Fruit fly (Drosophila melanogaster) whole organism, wandering third instar larva: ENCODE data around the gene fwd.

Experiments used
- Abd-B ChIP-seq: fragments of >200 bp; optimal IDR thresholded peaks from 2 replicates; lab custom pipeline; 2017; ENCODE audit warnings: missing biosample characterization, missing genetic modification characterization
- CG32264 ChIP-seq: fragments of 200-800 bp; sonication (Bioruptor generic); optimal IDR thresholded peaks from 2 replicates; lab custom pipeline; 2016; ENCODE audit warnings: missing biosample characterization, missing genetic modification characterization
- CG9705 ChIP-seq: fragments of 200-800 bp; sonication (Bioruptor generic); optimal IDR thresholded peaks from 2 replicates; lab custom pipeline; 2018; ENCODE audit warnings: missing biosample characterization, mild to moderate bottlenecking, missing genetic modification characterization
- CrebA ChIP-seq: fragments of 200-800 bp; sonication (Bioruptor generic); optimal IDR thresholded peaks from 2 replicates; lab custom pipeline; 2016; ENCODE audit warnings: missing biosample characterization, mild to moderate bottlenecking, missing genetic modification characterization, borderline replicate concordance
- Dfd ChIP-seq: fragments of >200 bp; optimal IDR thresholded peaks from 2 replicates; lab custom pipeline; 2017; ENCODE audit warnings: missing biosample characterization, missing genetic modification characterization
- Dif ChIP-seq: fragments of 200-275, 200-300 bp; sonication (Bioruptor generic); optimal IDR thresholded peaks from 2 replicates; lab custom pipeline; 2018; ENCODE audit warnings: missing biosample characterization, missing genetic modification characterization; ENCODE audit not compliant: partially characterized antibody
- GATAd ChIP-seq: sonication (Bioruptor generic); optimal IDR thresholded peaks from 2 replicates; lab custom pipeline; 2016; ENCODE audit warnings: missing biosample characterization, missing genetic modification characterization
- HLH106 ChIP-seq: fragments of 200-800 bp; optimal IDR thresholded peaks from 3 replicates; lab custom pipeline; 2019; ENCODE audit warnings: missing biosample characterization, mild to moderate bottlenecking, missing genetic modification characterization, moderate library complexity
- Hnf4 ChIP-seq: fragments of 200-800 bp; sonication (Bioruptor generic); optimal IDR thresholded peaks from 2 replicates; lab custom pipeline; 2016; ENCODE audit warnings: missing biosample characterization, mild to moderate bottlenecking, missing genetic modification characterization
- Hr78 ChIP-seq: fragments of >200 bp; optimal IDR thresholded peaks from 2 replicates; lab custom pipeline; 2017; ENCODE audit warnings: missing biosample characterization, missing genetic modification characterization
- Hr83 ChIP-seq: fragments of 200-300 bp; sonication (Bioruptor generic); optimal IDR thresholded peaks from 2 replicates; lab custom pipeline; 2016; ENCODE audit warnings: missing biosample characterization, mild to moderate bottlenecking, missing genetic modification characterization, moderate library complexity; ENCODE audit not compliant: poor library complexity, severe bottlenecking
- Jra ChIP-seq: sonication (Bioruptor generic); optimal IDR thresholded peaks from 2 replicates; lab custom pipeline; 2016; ENCODE audit warnings: missing biosample characterization, missing genetic modification characterization
- Mio ChIP-seq: sonication (Bioruptor generic); optimal IDR thresholded peaks from 2 replicates; lab custom pipeline; 2016; ENCODE audit warnings: missing biosample characterization, missing genetic modification characterization
- Myc ChIP-seq: fragments of >200 bp; optimal IDR thresholded peaks from 2 replicates; lab custom pipeline; 2017
- N ChIP-seq: fragments of >200 bp; optimal IDR thresholded peaks from 2 replicates; lab custom pipeline; 2018; ENCODE audit warnings: missing biosample characterization, missing external identifiers, missing genetic modification characterization
- OdsH ChIP-seq: fragments of 200-800 bp; sonication (Bioruptor generic); optimal IDR thresholded peaks from 2 replicates; lab custom pipeline; 2016; ENCODE audit warnings: missing biosample characterization, mild to moderate bottlenecking, missing genetic modification characterization
- Rel ChIP-seq, 2 experiments: fragments of 200-800 bp; sonication (Bioruptor generic) in 1 of 2; optimal IDR thresholded peaks; 2 replicates in 1 of 2; 3 replicates in 1 of 2; lab custom pipeline; 2016 to 2019; ENCODE audit warnings: mild to moderate bottlenecking in 2 of 2, missing biosample characterization in 2 of 2, missing genetic modification characterization in 2 of 2, moderate library complexity in 1 of 2
- Vsx2 ChIP-seq: fragments of 200-300, 225-300 bp; sonication (Bioruptor generic); optimal IDR thresholded peaks from 2 replicates; lab custom pipeline; 2018; ENCODE audit warnings: missing biosample characterization, missing genetic modification characterization; ENCODE audit not compliant: partially characterized antibody
- br ChIP-seq: fragments of 200-800 bp; sonication (Bioruptor generic); optimal IDR thresholded peaks from 2 replicates; lab custom pipeline; 2016; ENCODE audit warnings: missing biosample characterization, missing genetic modification characterization
- brk ChIP-seq: fragments of 200-800 bp; sonication (Bioruptor generic); optimal IDR thresholded peaks from 2 replicates; lab custom pipeline; 2016; ENCODE audit warnings: missing biosample characterization, mild to moderate bottlenecking, missing genetic modification characterization
- dl ChIP-seq, 2 experiments: fragments of 175-275, 200-275 bp in 1 of 2; fragments of 200-275 bp in 1 of 2; sonication (Bioruptor generic); optimal IDR thresholded peaks; lab custom pipeline; 2018; ENCODE audit warnings: mild to moderate bottlenecking in 2 of 2, missing biosample characterization in 2 of 2, missing genetic modification characterization in 2 of 2, moderate library complexity in 2 of 2; ENCODE audit not compliant: partially characterized antibody in 2 of 2, insufficient read depth in 1 of 2
- dsf ChIP-seq: sonication (Bioruptor generic); optimal IDR thresholded peaks from 2 replicates; lab custom pipeline; 2016; ENCODE audit warnings: missing biosample characterization, missing genetic modification characterization, borderline replicate concordance
- ey ChIP-seq: fragments of 200-800 bp; sonication (Bioruptor generic); optimal IDR thresholded peaks from 2 replicates; lab custom pipeline; 2016; ENCODE audit warnings: missing biosample characterization, missing genetic modification characterization
- foxo ChIP-seq, 2 experiments: fragments of 200-800 bp; sonication (Bioruptor generic); optimal IDR thresholded peaks; 2 replicates in 1 of 2; 3 replicates in 1 of 2; lab custom pipeline; 2016 to 2017; ENCODE audit warnings: missing biosample characterization in 2 of 2, missing genetic modification characterization in 2 of 2
- h ChIP-seq: fragments of 200-800 bp; sonication (Bioruptor generic); optimal IDR thresholded peaks from 3 replicates; lab custom pipeline; 2016; ENCODE audit warnings: missing biosample characterization, mild to moderate bottlenecking, missing genetic modification characterization
- lola ChIP-seq: fragments of >200 bp; optimal IDR thresholded peaks from 2 replicates; lab custom pipeline; 2017; ENCODE audit warnings: missing biosample characterization, missing genetic modification characterization
- pan ChIP-seq: fragments of >200 bp; optimal IDR thresholded peaks from 2 replicates; lab custom pipeline; 2017
- psq ChIP-seq: fragments of 200-800 bp; sonication (Bioruptor generic); optimal IDR thresholded peaks from 3 replicates; lab custom pipeline; 2017; ENCODE audit warnings: missing biosample characterization, mild to moderate bottlenecking, missing genetic modification characterization, moderate library complexity
- rgr ChIP-seq: fragments of 200-800 bp; sonication (Bioruptor generic); optimal IDR thresholded peaks from 3 replicates; lab custom pipeline; 2016; ENCODE audit warnings: missing biosample characterization, mild to moderate bottlenecking, missing genetic modification characterization
- sage ChIP-seq: fragments of 200-800 bp; sonication (Bioruptor generic); optimal IDR thresholded peaks from 2 replicates; lab custom pipeline; 2016; ENCODE audit warnings: missing biosample characterization, mild to moderate bottlenecking, missing genetic modification characterization
- sv ChIP-seq: fragments of 200-800 bp; sonication (Bioruptor generic); optimal IDR thresholded peaks from 3 replicates; lab custom pipeline; 2016; ENCODE audit warnings: missing biosample characterization, missing genetic modification characterization
- tai ChIP-seq: sonication (Bioruptor generic); optimal IDR thresholded peaks from 2 replicates; lab custom pipeline; 2016; ENCODE audit warnings: missing biosample characterization, missing genetic modification characterization
- woc ChIP-seq: sonication (Bioruptor generic); optimal IDR thresholded peaks from 2 replicates; lab custom pipeline; 2016; ENCODE audit warnings: missing biosample characterization, mild to moderate bottlenecking, missing genetic modification characterization

Gene fwd

DNA sequence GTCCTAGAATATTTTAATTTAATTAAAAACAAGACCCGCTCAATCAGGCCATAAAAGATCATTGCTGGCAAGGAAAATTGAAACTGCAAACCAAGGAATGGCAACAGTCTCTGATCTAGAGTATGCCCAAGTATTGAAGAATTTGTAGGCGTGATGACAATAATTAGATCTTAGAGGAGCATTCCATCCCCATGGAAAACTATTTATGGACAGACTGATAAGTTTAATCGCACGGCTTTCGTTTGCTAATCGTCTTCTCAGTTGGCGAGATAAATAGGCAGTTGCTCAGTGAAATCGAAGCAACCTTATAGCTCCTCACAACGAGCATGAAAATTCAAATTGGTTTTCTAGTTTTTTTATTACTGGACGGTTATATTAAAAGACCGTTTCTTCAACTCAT lies 2.9 kb downstream of the fwd start, which contains the start of gene ddbt:
Gene ddbt, plus strand, starts transcription at position 301 of the 400 bp plus-strand sequence.
- TF ChIP-seq Mio (GFP tag; lab: Kevin White, UChicago) (no peak), foxo (GFP tag; optimal IDR thresholded peaks at IDR 0.05; lab: Kevin White, UChicago) (no peak), dsf (GFP tag; lab: Kevin White, UChicago) (no peak), OdsH (GFP tag; lab: Kevin White, UChicago) (no peak), lola (GFP tag; lab: Kevin White, UChicago) (no peak), ey (GFP tag; lab: Kevin White, UChicago) (no peak), Hr83 (GFP tag; lab: Kevin White, UChicago) (no peak), GATAd (no peak), Hnf4 (GFP tag; lab: Kevin White, UChicago) (no peak), N (GFP tag; lab: Kevin White, UChicago) (no peak), dl (GFP tag; optimal IDR thresholded peaks at IDR 0.05; lab: Kevin White, UChicago; ENCODE audit: insufficient read depth in 1 of 2, partially characterized antibody in 2 of 2) (no peak), Hr78 (GFP tag; lab: Kevin White, UChicago) (no peak), Myc (no peak)

DNA sequence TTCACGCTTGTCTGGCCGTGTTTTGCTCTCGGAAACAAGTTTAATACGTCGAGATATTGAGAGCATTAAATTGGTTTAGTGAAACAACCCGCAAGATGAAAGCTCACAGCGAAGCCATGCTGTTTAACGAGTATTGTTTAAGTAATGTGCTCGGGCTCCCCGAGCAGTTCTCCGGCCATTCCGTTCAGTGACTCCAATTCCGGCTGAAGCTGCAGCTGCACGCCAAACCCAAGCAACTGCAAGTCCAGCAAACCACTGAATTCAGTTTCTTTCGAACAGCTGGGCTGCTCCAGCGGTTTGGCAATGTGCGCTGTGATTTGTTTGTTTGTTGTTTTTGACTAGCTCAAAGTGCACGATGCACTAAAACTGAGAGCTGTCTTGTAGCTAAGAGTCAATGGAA lies 4.5 kb downstream of the fwd start:
- TF ChIP-seq Abd-B: no peak
- TF ChIP-seq sv (GFP tag; lab: Kevin White, UChicago): no peak
- no peak for TF ChIP-seq foxo (GFP tag; optimal IDR thresholded peaks at IDR 0.05; lab: Kevin White, UChicago)
- TF ChIP-seq CG32264 (GFP tag; lab: Kevin White, UChicago): no peak
- no peak for TF ChIP-seq psq
- TF ChIP-seq rgr: no peak
- TF ChIP-seq brk (GFP tag; lab: Kevin White, UChicago): no peak
- TF ChIP-seq Myc: no peak
- TF ChIP-seq N (GFP tag; lab: Kevin White, UChicago): no peak
- TF ChIP-seq sage (GFP tag; lab: Kevin White, UChicago): no peak
- no peak for TF ChIP-seq woc
- TF ChIP-seq Vsx2: no peak
- no peak for TF ChIP-seq CrebA (GFP tag; lab: Kevin White, UChicago)
- TF ChIP-seq br (GFP tag; lab: Kevin White, UChicago): no peak
- no peak for TF ChIP-seq CG9705 (GFP tag; lab: Kevin White, UChicago)
- TF ChIP-seq tai (GFP tag; lab: Kevin White, UChicago): no peak
- no peak for TF ChIP-seq pan (lab: Kevin White, UChicago)
- no peak for TF ChIP-seq Dfd
- no peak for TF ChIP-seq h

DNA sequence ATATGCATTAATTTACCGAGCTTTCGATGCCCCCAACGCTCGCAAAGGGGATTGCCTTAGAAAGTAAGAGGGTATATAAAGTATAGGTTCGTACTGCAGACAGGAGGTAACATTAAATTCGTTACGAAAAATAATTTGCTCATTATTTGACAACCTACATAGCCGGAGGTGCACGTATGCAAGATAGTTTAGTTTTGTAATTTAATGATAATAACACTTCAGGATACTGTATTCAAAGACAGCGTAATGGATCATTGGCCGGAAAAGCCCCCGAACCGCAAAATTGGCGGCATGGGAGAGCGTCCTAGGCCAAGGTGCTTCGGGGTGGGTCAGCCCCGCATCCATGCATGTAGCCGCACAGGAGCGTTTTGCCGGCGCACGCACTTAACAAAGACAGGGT lies 7.4 kb downstream of the fwd start:
- TF ChIP-seq Hnf4 (GFP tag; lab: Kevin White, UChicago): no peak
- no peak for TF ChIP-seq br (GFP tag; lab: Kevin White, UChicago)
- TF ChIP-seq woc: no peak
- no peak for TF ChIP-seq dsf (GFP tag; lab: Kevin White, UChicago)
- no peak for TF ChIP-seq Dif (GFP tag; lab: Kevin White, UChicago)
- TF ChIP-seq Rel (GFP tag; optimal IDR thresholded peaks at IDR 0.05; lab: Kevin White, UChicago): no peak
- no peak for TF ChIP-seq Rel (tag; optimal IDR thresholded peaks at IDR 0.05; lab: Kevin White, UChicago)
- TF ChIP-seq CrebA (GFP tag; lab: Kevin White, UChicago): no peak
- TF ChIP-seq N (GFP tag; lab: Kevin White, UChicago): no peak
- TF ChIP-seq psq: no peak
- TF ChIP-seq CG32264 (GFP tag; lab: Kevin White, UChicago): no peak
- TF ChIP-seq, all 38 proteins: peak for 0

DNA sequence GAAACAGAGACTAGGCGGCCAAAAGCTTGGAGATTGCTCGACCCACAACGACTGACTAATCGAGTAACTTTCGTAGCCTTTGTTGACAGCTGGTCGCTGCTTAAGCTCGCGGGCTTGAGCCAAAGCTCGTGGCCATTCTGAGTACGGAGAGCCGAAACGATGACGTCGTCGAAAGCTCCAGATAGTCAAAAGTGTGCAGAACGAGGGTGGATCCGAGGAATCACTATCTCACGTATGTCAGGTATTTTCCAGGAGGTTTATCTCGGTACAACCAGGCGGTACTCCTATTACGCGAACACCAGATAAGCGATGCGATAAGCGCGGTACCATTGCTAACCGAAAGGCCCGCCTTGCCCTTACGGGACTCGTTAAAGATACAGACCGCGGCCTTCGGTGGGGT lies 8.1 kb downstream of the fwd start:
- peak; percentile 11 for TF ChIP-seq Jra (GFP tag; lab: Kevin White, UChicago)
- TF ChIP-seq OdsH (GFP tag; lab: Kevin White, UChicago): no peak
- TF ChIP-seq Abd-B: no peak
- TF ChIP-seq Hr83 (GFP tag; lab: Kevin White, UChicago): peak; percentile 50
- TF ChIP-seq h: no peak
- no peak for TF ChIP-seq HLH106 (tag; lab: Kevin White, UChicago)
- TF ChIP-seq brk (GFP tag; lab: Kevin White, UChicago): no peak
- TF ChIP-seq psq: no peak
- TF ChIP-seq, all 38 proteins: peak for 2
